Fruit fly (Drosophila melanogaster): ENCODE data around the gene RasGAP1.

The RasGAP1 gene

dm6 chr3L:9845980-9846538 is 9.0 kb downstream of the RasGAP1 start:
- no peak for TF ChIP-seq Dif (GFP tag; optimal IDR thresholded peaks at IDR 0.05; ENCODE audit: partially characterized antibody)
- TF ChIP-seq Rel (GFP tag; optimal IDR thresholded peaks at IDR 0.05) = no peak
- peak; percentile 21 for TF ChIP-seq Rel (tag; optimal IDR thresholded peaks at IDR 0.05)
- peak; percentile 11 for TF ChIP-seq sv (GFP tag; optimal IDR thresholded peaks at IDR 0.05)

- TF ChIP-seq ey (GFP tag; optimal IDR thresholded peaks at IDR 0.05) = no peak
- no peak for TF ChIP-seq psq (GFP tag; optimal IDR thresholded peaks at IDR 0.05)
- no peak for TF ChIP-seq usp (GFP tag; optimal IDR thresholded peaks at IDR 0.05)
- TF ChIP-seq CrebA (GFP tag; optimal IDR thresholded peaks at IDR 0.05; ENCODE audit: borderline replicate concordance) = no peak
- no peak for TF ChIP-seq Myc (optimal IDR thresholded peaks at IDR 0.05)
- TF ChIP-seq woc (GFP tag; optimal IDR thresholded peaks at IDR 0.05) = no peak
- no peak for TF ChIP-seq rgr (GFP tag; optimal IDR thresholded peaks at IDR 0.05)
- TF ChIP-seq dl (GFP tag; optimal IDR thresholded peaks at IDR 0.05; ENCODE audit: insufficient read depth in 1 of 2, partially characterized antibody in 2 of 2) = no peak
- TF ChIP-seq fru (GFP tag; optimal IDR thresholded peaks at IDR 0.05) = no peak
- no peak for TF ChIP-seq Hnf4 (GFP tag; optimal IDR thresholded peaks at IDR 0.05)
- TF ChIP-seq OdsH (GFP tag; optimal IDR thresholded peaks at IDR 0.05) = no peak
- no peak for TF ChIP-seq Jra (GFP tag; optimal IDR thresholded peaks at IDR 0.05)
These were observed 13.0 kb downstream of the RasGAP1 start for dm6 chr3L:9842043-9842442.

- peak; percentile 95 for TF ChIP-seq Dfd (GFP tag; optimal IDR thresholded peaks at IDR 0.05)
- TF ChIP-seq Sp1 (GFP tag; optimal IDR thresholded peaks at IDR 0.05) = no peak
These were observed 14.4 kb downstream of the RasGAP1 start for dm6 chr3L:9840710-9841109.

dm6 chr3L:9838534-9838933 is 16.6 kb downstream of the RasGAP1 start, which contains the start of gene Cdk8:
Gene Cdk8 (minus strand): TSS chr3L:9838670.
- TF ChIP-seq Myc (optimal IDR thresholded peaks at IDR 0.05) = peak; percentile 55
- TF ChIP-seq dmrt93B (GFP tag; optimal IDR thresholded peaks at IDR 0.05) = no peak
- TF ChIP-seq sv (GFP tag; optimal IDR thresholded peaks at IDR 0.05) = peak; percentile 2

- TF ChIP-seq Dfd (GFP tag; optimal IDR thresholded peaks at IDR 0.05) = peak; percentile 92
- TF ChIP-seq rgr (GFP tag; optimal IDR thresholded peaks at IDR 0.05) = no peak
These were observed 18.0 kb downstream of the RasGAP1 start for dm6 chr3L:9837053-9837452.

- TF ChIP-seq Hr83 (GFP tag; optimal IDR thresholded peaks at IDR 0.05; ENCODE audit: poor library complexity, severe bottlenecking) (no peak), br (GFP tag; optimal IDR thresholded peaks at IDR 0.05) (no peak), Dfd (GFP tag; optimal IDR thresholded peaks at IDR 0.05) (no peak), fru (GFP tag; optimal IDR thresholded peaks at IDR 0.05) (no peak), sv (GFP tag; optimal IDR thresholded peaks at IDR 0.05) (no peak), OdsH (GFP tag; optimal IDR thresholded peaks at IDR 0.05) (no peak), ey (GFP tag; optimal IDR thresholded peaks at IDR 0.05) (no peak), CG32264 (GFP tag; optimal IDR thresholded peaks at IDR 0.05) (no peak), N (GFP tag; optimal IDR thresholded peaks at IDR 0.05) (no peak), brk (GFP tag; optimal IDR thresholded peaks at IDR 0.05) (no peak), Hnf4 (GFP tag; optimal IDR thresholded peaks at IDR 0.05) (no peak), dmrt93B (GFP tag; optimal IDR thresholded peaks at IDR 0.05) (no peak), Jra (GFP tag; optimal IDR thresholded peaks at IDR 0.05) (no peak), GATAd (GFP tag; optimal IDR thresholded peaks at IDR 0.05) (no peak), Dif (GFP tag; optimal IDR thresholded peaks at IDR 0.05; ENCODE audit: partially characterized antibody) (no peak), jim (GFP tag; optimal IDR thresholded peaks at IDR 0.05) (no peak), Vsx2 (GFP tag; optimal IDR thresholded peaks at IDR 0.05; ENCODE audit: partially characterized antibody) (no peak), CrebA (GFP tag; optimal IDR thresholded peaks at IDR 0.05; ENCODE audit: borderline replicate concordance) (no peak)
These were observed 18.5 kb downstream of the RasGAP1 start, which contains the start of gene I-2 for dm6 chr3L:9836524-9837047. Gene I-2 (minus strand): TSS chr3L:9836805.

- TF ChIP-seq jim (GFP tag; optimal IDR thresholded peaks at IDR 0.05) (no peak), Hr83 (GFP tag; optimal IDR thresholded peaks at IDR 0.05; ENCODE audit: poor library complexity, severe bottlenecking) (no peak), Dfd (GFP tag; optimal IDR thresholded peaks at IDR 0.05) (peak; percentile 93), GATAd (GFP tag; optimal IDR thresholded peaks at IDR 0.05) (no peak), tai (GFP tag; optimal IDR thresholded peaks at IDR 0.05) (no peak), ey (GFP tag; optimal IDR thresholded peaks at IDR 0.05) (no peak), dl (GFP tag; optimal IDR thresholded peaks at IDR 0.05; ENCODE audit: insufficient read depth in 1 of 2, partially characterized antibody in 2 of 2) (no peak)
These were observed 23.0 kb downstream of the RasGAP1 start for dm6 chr3L:9832125-9832524.

All from whole organism, wandering third instar larva.